Worm (Caenorhabditis elegans): ENCODE data around the gene fbxb-106.

fbxb-106 gene

DNA sequence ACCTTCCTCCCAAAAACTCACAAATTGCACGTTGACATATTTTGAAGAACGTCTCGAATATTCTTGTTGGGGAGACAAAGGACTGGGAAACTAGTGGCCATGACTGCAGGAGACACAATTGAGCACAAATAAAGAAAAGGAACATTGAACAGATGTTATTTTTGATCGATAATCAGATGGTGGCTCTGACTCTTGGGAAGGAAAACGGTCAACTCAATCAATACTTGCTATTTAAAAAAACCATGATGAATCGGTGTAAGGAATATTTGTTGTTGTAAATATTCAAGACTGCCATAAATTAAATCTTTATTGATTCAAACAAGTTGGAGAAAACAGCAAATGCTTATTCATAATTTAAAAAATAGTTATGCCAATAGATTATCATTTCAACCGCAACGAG lies 8.6 kb downstream of the fbxb-106 start, which contains the start of gene fbxb-105:
Gene fbxb-105, minus strand, starts transcription at position 101 of the 400 bp plus-strand sequence.
- TF ChIP-seq ceh-16 (tag; optimal IDR thresholded peaks at IDR 0.05): no peak
- no peak for TF ChIP-seq dmd-4 (tag; optimal IDR thresholded peaks at IDR 0.05)
- TF ChIP-seq nhr-11 (tag; optimal IDR thresholded peaks at IDR 0.05): no peak
- no peak for TF ChIP-seq F13H6.1 (tag; optimal IDR thresholded peaks at IDR 0.05)
- no peak for TF ChIP-seq lin-11 (tag; optimal IDR thresholded peaks at IDR 0.05)
- no peak for TF ChIP-seq lin-39 (tag; optimal IDR thresholded peaks at IDR 0.05)
- TF ChIP-seq alr-1 (tag; optimal IDR thresholded peaks at IDR 0.05): no peak

ce11 chrII:2772166-2772565 lies 10.0 kb downstream of the fbxb-106 start, which contains the start of gene sdz-10:
sdz-10 (minus strand) TSS chrII:2772266.
- TF ChIP-seq sma-3 (GFP tag; optimal IDR thresholded peaks at IDR 0.05) (no peak), nhr-237 (tag; optimal IDR thresholded peaks at IDR 0.05) (no peak), unc-39 (tag; optimal IDR thresholded peaks at IDR 0.05) (no peak), Y55F3AM.14 (GFP tag; optimal IDR thresholded peaks at IDR 0.05) (no peak), ztf-11 (tag; optimal IDR thresholded peaks at IDR 0.05) (no peak)

DNA sequence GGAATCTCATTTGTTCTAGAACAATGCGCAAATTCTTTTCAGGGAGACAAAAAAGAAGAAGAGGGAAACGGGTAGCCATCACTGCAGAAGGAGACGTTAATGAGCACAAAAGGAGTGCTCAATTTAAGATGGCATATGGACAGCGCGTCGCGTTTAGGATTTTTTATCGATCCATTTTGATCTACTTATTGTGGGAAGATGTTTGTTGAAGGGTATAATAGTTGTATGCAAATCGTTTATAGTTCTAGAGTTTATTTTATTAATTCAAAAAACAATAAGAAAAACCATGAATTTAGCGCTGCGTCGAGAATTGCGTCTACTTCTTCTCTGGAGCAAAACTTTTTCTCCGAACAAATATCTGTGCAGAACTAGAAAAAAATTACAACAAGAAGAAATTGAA lies 11.3 kb downstream of the fbxb-106 start, which contains the start of gene sdz-9:
Gene sdz-9, minus strand, starts transcription at position 101 of the 400 bp plus-strand sequence.
- TF ChIP-seq ceh-82 (tag; optimal IDR thresholded peaks at IDR 0.05): no peak
- TF ChIP-seq nhr-12 (tag; optimal IDR thresholded peaks at IDR 0.05): no peak
- no peak for TF ChIP-seq blmp-1 (tag; optimal IDR thresholded peaks at IDR 0.05; ENCODE audit: insufficient read depth)
- TF ChIP-seq nhr-21 (tag; optimal IDR thresholded peaks at IDR 0.05): no peak
- no peak for TF ChIP-seq egl-27 (tag; optimal IDR thresholded peaks at IDR 0.05)

ce11 chrII:2774904-2775303 lies 12.7 kb downstream of the fbxb-106 start, which contains the start of gene fbxb-111:
fbxb-111 (minus strand) TSS chrII:2775004.
- TF ChIP-seq lin-11 (tag; optimal IDR thresholded peaks at IDR 0.05) (no peak), ama-1 (optimal IDR thresholded peaks at IDR 0.05) (no peak), alr-1 (tag; optimal IDR thresholded peaks at IDR 0.05) (no peak)

- TF ChIP-seq sem-4 (tag; optimal IDR thresholded peaks at IDR 0.05) (no peak), lsy-2 (tag; optimal IDR thresholded peaks at IDR 0.05) (no peak), ztf-1 (GFP tag; conservative IDR thresholded peaks at IDR 0.05) (no peak), aly-2 (tag; optimal IDR thresholded peaks at IDR 0.05) (no peak), nhr-129 (tag; optimal IDR thresholded peaks at IDR 0.05) (no peak), nhr-23 (tag; optimal IDR thresholded peaks at IDR 0.05) (no peak)
These were observed 15.6 kb downstream of the fbxb-106 start, which contains the start of gene F08D12.4 for ce11 chrII:2777846-2778245. F08D12.4 (plus strand) TSS chrII:2778146.

DNA sequence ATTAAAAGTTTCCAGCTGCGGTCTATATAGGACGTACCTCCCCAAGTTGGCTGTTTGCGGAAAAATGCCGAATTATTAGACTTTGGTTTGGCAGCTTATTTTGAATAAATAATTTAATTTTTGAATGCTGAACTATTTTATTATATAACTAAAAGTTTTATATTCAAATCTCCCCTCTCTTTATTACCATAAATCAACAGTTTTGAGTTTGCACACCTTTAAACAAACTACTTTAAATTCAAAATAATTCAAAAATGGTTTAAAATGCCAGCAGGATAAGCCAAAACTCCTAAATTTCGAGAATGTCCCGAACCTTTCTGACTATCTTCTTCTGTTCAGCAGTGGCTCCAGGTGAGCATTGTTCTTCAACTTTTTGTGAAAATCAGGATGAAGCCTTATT lies 17.0 kb downstream of the fbxb-106 start, which contains the start of gene F08D12.3:
Gene F08D12.3, plus strand, starts transcription at position 301 of the 400 bp plus-strand sequence.
- no peak for TF ChIP-seq nhr-10 (tag; optimal IDR thresholded peaks at IDR 0.05)
- no peak for TF ChIP-seq nhr-25 (tag; optimal IDR thresholded peaks at IDR 0.05)
- TF ChIP-seq unc-39 (tag; optimal IDR thresholded peaks at IDR 0.05): no peak
- no peak for TF ChIP-seq unc-62 (GFP tag; optimal IDR thresholded peaks at IDR 0.05)
- TF ChIP-seq sem-4 (tag; optimal IDR thresholded peaks at IDR 0.05): no peak
- TF ChIP-seq lin-13 (GFP tag; optimal IDR thresholded peaks at IDR 0.05): no peak
- TF ChIP-seq F13H6.1 (tag; optimal IDR thresholded peaks at IDR 0.05): no peak
- no peak for TF ChIP-seq Y55F3AM.14 (GFP tag; optimal IDR thresholded peaks at IDR 0.05)
- no peak for TF ChIP-seq sma-9 (GFP tag; optimal IDR thresholded peaks at IDR 0.05)
- TF ChIP-seq sma-9 (tag; optimal IDR thresholded peaks at IDR 0.05): no peak
- no peak for TF ChIP-seq peb-1 (tag; optimal IDR thresholded peaks at IDR 0.05)
- TF ChIP-seq fos-1 (tag; optimal IDR thresholded peaks at IDR 0.05): no peak
- no peak for TF ChIP-seq unc-55 (GFP tag; optimal IDR thresholded peaks at IDR 0.05)
- TF ChIP-seq gmeb-1 (tag; optimal IDR thresholded peaks at IDR 0.05): no peak
